Fruit fly (Drosophila melanogaster) whole organism, embryonic: ENCODE results near the gene asl.
A peak's percentile ranks its signal among the peaks of the same experiment; 100 is the strongest.

Source experiments
- Adf1 ChIP-seq: fragments of 200-800 bp; sonication (Bioruptor generic); IDR thresholded peaks from 2 replicates; pipeline ENCODE4 v1.3.6; 2022; ENCODE audit warnings: missing biosample characterization, missing genetic modification characterization
- CG1024 ChIP-seq: fragments of 200-800 bp; sonication (Bioruptor generic); IDR thresholded peaks from 2 replicates; pipeline ENCODE4 v1.3.6; 2022; ENCODE audit warnings: missing biosample characterization, missing genetic modification characterization
- CG10267 ChIP-seq: fragments of 200-800 bp; sonication (Bioruptor generic); optimal IDR thresholded peaks from 2 replicates; lab custom pipeline; 2018; ENCODE audit warnings: missing biosample characterization, mild to moderate bottlenecking, missing genetic modification characterization, moderate library complexity
- CG11560 ChIP-seq: fragments of 200-800 bp; sonication (Bioruptor generic); IDR thresholded peaks from 3 replicates; pipeline ENCODE4 v1.3.6; 2022; ENCODE audit warnings: missing biosample characterization, missing genetic modification characterization
- CG12299 ChIP-seq: fragments of 200-800 bp; sonication (Bioruptor generic); optimal IDR thresholded peaks from 2 replicates; lab custom pipeline; 2018; ENCODE audit warnings: missing biosample characterization, mild to moderate bottlenecking, missing genetic modification characterization
- CG15479 ChIP-seq: fragments of 200-800 bp; sonication (Bioruptor generic); optimal IDR thresholded peaks from 3 replicates; lab custom pipeline; 2019; ENCODE audit warnings: missing biosample characterization, mild to moderate bottlenecking, missing genetic modification characterization, moderate library complexity
- CG15514 ChIP-seq: fragments of 200-800 bp; sonication (Bioruptor generic); optimal IDR thresholded peaks from 3 replicates; lab custom pipeline; 2017; ENCODE audit warnings: missing biosample characterization, missing genetic modification characterization, mild to moderate bottlenecking, moderate library complexity, missing genetic modification reagents
- CG16815 ChIP-seq: fragments of 200-800 bp; sonication (Bioruptor generic); optimal IDR thresholded peaks from 3 replicates; lab custom pipeline; 2017; ENCODE audit warnings: missing biosample characterization, mild to moderate bottlenecking, missing genetic modification characterization
- CG17328 ChIP-seq: fragments of 200-800 bp; sonication (Bioruptor generic); IDR thresholded peaks from 2 replicates; pipeline ENCODE4 v1.3.6; 2022; ENCODE audit warnings: missing biosample characterization, missing genetic modification characterization
- CG17359 ChIP-seq: fragments of 200-800 bp; sonication (Bioruptor generic); optimal IDR thresholded peaks from 3 replicates; lab custom pipeline; 2018; ENCODE audit warnings: missing biosample characterization, mild to moderate bottlenecking, missing genetic modification characterization, moderate library complexity
- CG18262 ChIP-seq: fragments of 200-800 bp; optimal IDR thresholded peaks from 3 replicates; lab custom pipeline; 2019; ENCODE audit warnings: missing biosample characterization, mild to moderate bottlenecking, missing genetic modification characterization, moderate library complexity
- CG30431 ChIP-seq: fragments of 200-800 bp; sonication (Bioruptor generic); optimal IDR thresholded peaks from 2 replicates; lab custom pipeline; 2017; ENCODE audit warnings: missing biosample characterization, missing genetic modification characterization
- CG4282 ChIP-seq: fragments of 200-800 bp; sonication (Bioruptor generic); optimal IDR thresholded peaks from 2 replicates; lab custom pipeline; 2016; ENCODE audit warnings: missing biosample characterization, missing genetic modification characterization
- CG4707 ChIP-seq: fragments of 200-800 bp; sonication (Bioruptor generic); optimal IDR thresholded peaks from 2 replicates; lab custom pipeline; 2018; ENCODE audit warnings: missing biosample characterization, mild to moderate bottlenecking, missing genetic modification characterization, moderate library complexity
- CG6272 ChIP-seq: fragments of 200-800 bp; sonication (Bioruptor generic); IDR thresholded peaks from 2 replicates; pipeline ENCODE4 v1.3.6; 2022; ENCODE audit warnings: missing biosample characterization, missing genetic modification characterization
- CG6683 ChIP-seq: fragments of 200-800 bp; sonication (Bioruptor generic); optimal IDR thresholded peaks from 2 replicates; lab custom pipeline; 2017; ENCODE audit warnings: missing biosample characterization, mild to moderate bottlenecking, missing genetic modification characterization, missing genetic modification reagents
- CG8359 ChIP-seq: fragments of 200-800 bp; sonication (Bioruptor generic); optimal IDR thresholded peaks from 2 replicates; lab custom pipeline; 2017; ENCODE audit warnings: missing biosample characterization, mild to moderate bottlenecking, missing genetic modification characterization, borderline replicate concordance
- CoRest ChIP-seq: fragments of 200-800 bp; sonication (Bioruptor generic); optimal IDR thresholded peaks from 3 replicates; lab custom pipeline; 2018; ENCODE audit warnings: missing biosample characterization, mild to moderate bottlenecking, missing genetic modification characterization, moderate library complexity
- D19A ChIP-seq: fragments of 200-800 bp; optimal IDR thresholded peaks from 3 replicates; lab custom pipeline; 2019; ENCODE audit warnings: missing biosample characterization, mild to moderate bottlenecking, missing genetic modification characterization, moderate library complexity
- Dp ChIP-seq: fragments of 200-800 bp; sonication (Bioruptor generic); optimal IDR thresholded peaks from 2 replicates; lab custom pipeline; 2018; ENCODE audit warnings: missing biosample characterization, mild to moderate bottlenecking, missing genetic modification characterization, moderate library complexity
- Eip74EF ChIP-seq, 2 experiments: fragments of 200-800 bp in 1 of 2; fragments of >200 bp in 1 of 2; sonication (Bioruptor generic) in 1 of 2; optimal IDR thresholded peaks; 2 replicates each; lab custom pipeline; 2017 to 2019; ENCODE audit warnings: missing biosample characterization in 2 of 2, missing genetic modification characterization in 2 of 2, mild to moderate bottlenecking in 1 of 2, moderate library complexity in 1 of 2
- HLHmδ ChIP-seq: fragments of 200-800 bp; sonication (Bioruptor generic); optimal IDR thresholded peaks from 2 replicates; lab custom pipeline; 2018; ENCODE audit warnings: missing biosample characterization, mild to moderate bottlenecking, missing genetic modification characterization, moderate library complexity
- HmgD ChIP-seq: fragments of 200-800 bp; sonication (Bioruptor generic); optimal IDR thresholded peaks from 3 replicates; lab custom pipeline; 2016; ENCODE audit warnings: missing biosample characterization, missing genetic modification characterization
- Hmx ChIP-seq: fragments of 200-800 bp; sonication (Bioruptor generic); optimal IDR thresholded peaks from 2 replicates; lab custom pipeline; 2016; ENCODE audit warnings: missing biosample characterization, missing genetic modification characterization
- Kr ChIP-seq: fragments of 200-800 bp; sonication (Bioruptor generic); optimal IDR thresholded peaks from 2 replicates; lab custom pipeline; 2017; ENCODE audit warnings: missing biosample characterization, mild to moderate bottlenecking, missing genetic modification characterization
- Mad ChIP-seq: fragments of 200-800 bp; sonication (Bioruptor generic); optimal IDR thresholded peaks from 2 replicates; lab custom pipeline; 2016; ENCODE audit warnings: missing biosample characterization, missing genetic modification characterization
- Med ChIP-seq: fragments of 200-800 bp; sonication (Bioruptor generic); peaks from one replicate; lab custom pipeline; 2016; ENCODE audit warnings: missing biosample characterization, missing genetic modification characterization, mild to moderate bottlenecking, inconsistent platforms, moderate library complexity
- NC2β ChIP-seq: fragments of 200-800 bp; sonication (Bioruptor generic); optimal IDR thresholded peaks from 2 replicates; lab custom pipeline; 2016; ENCODE audit warnings: missing biosample characterization, missing genetic modification characterization
- Pdp1 ChIP-seq, 2 experiments: fragments of 200-800 bp; sonication (Bioruptor generic); optimal IDR thresholded peaks; 3 replicates each; lab custom pipeline; 2016; ENCODE audit warnings: missing biosample characterization in 2 of 2, missing genetic modification characterization in 2 of 2, mild to moderate bottlenecking in 1 of 2, moderate library complexity in 1 of 2
- Trl ChIP-seq, 3 experiments: fragments of >200 bp in 2 of 3; fragments of 200-800 bp in 1 of 3; sonication (Bioruptor generic) in 1 of 3; optimal IDR thresholded peaks; 2 replicates in 1 of 3; 3 replicates in 2 of 3; lab custom pipeline; 2016 to 2017; ENCODE audit warnings: missing biosample characterization in 1 of 3, missing genetic modification characterization in 1 of 3
- ab ChIP-seq: fragments of 200-800 bp; sonication (Bioruptor generic); optimal IDR thresholded peaks from 2 replicates; lab custom pipeline; 2016; ENCODE audit warnings: missing biosample characterization, missing genetic modification characterization
- ac ChIP-seq: fragments of 200-800 bp; sonication (Bioruptor generic); optimal IDR thresholded peaks from 3 replicates; lab custom pipeline; 2017; ENCODE audit warnings: missing biosample characterization, mild to moderate bottlenecking, missing genetic modification characterization
- al ChIP-seq: fragments of 200-800 bp; sonication (Bioruptor generic); IDR thresholded peaks from 2 replicates; pipeline ENCODE4 v1.3.6; 2022; ENCODE audit warnings: missing biosample characterization, missing genetic modification characterization
- dan ChIP-seq: fragments of 200-800 bp; sonication (Bioruptor generic); IDR thresholded peaks from 2 replicates; pipeline ENCODE4 v1.3.6; 2022; ENCODE audit warnings: missing biosample characterization, missing genetic modification characterization
- dm ChIP-seq: fragments of 200-800 bp; sonication (Bioruptor generic); optimal IDR thresholded peaks from 3 replicates; lab custom pipeline; 2016; ENCODE audit warnings: missing biosample characterization, missing genetic modification characterization
- en ChIP-seq: fragments of 200-800 bp; sonication (Bioruptor generic); optimal IDR thresholded peaks from 2 replicates; lab custom pipeline; 2016; ENCODE audit warnings: missing biosample characterization, missing genetic modification characterization
- lab ChIP-seq: fragments of 200-800 bp; sonication (Bioruptor generic); optimal IDR thresholded peaks from 3 replicates; lab custom pipeline; 2017; ENCODE audit warnings: missing biosample characterization, missing genetic modification characterization, mild to moderate bottlenecking, moderate library complexity, missing genetic modification reagents
- maf-S ChIP-seq: fragments of 200-800 bp; sonication (Bioruptor generic); optimal IDR thresholded peaks from 2 replicates; lab custom pipeline; 2016; ENCODE audit warnings: missing biosample characterization, missing genetic modification characterization
- nau ChIP-seq: fragments of 200-800 bp; sonication (Bioruptor generic); optimal IDR thresholded peaks from 3 replicates; lab custom pipeline; 2017; ENCODE audit warnings: missing biosample characterization, mild to moderate bottlenecking, missing genetic modification characterization, missing genetic modification reagents
- peb ChIP-seq: fragments of 200-800 bp; sonication (Bioruptor generic); IDR thresholded peaks from 2 replicates; pipeline ENCODE4 v1.3.6; 2022; ENCODE audit warnings: missing biosample characterization, missing genetic modification characterization
- ro ChIP-seq: fragments of 200-800 bp; sonication (Bioruptor generic); IDR thresholded peaks from 2 replicates; pipeline ENCODE4 v1.3.6; 2022; ENCODE audit warnings: missing biosample characterization, missing genetic modification characterization
- run ChIP-seq: fragments of 200-800 bp; sonication (Bioruptor generic); optimal IDR thresholded peaks from 3 replicates; lab custom pipeline; 2018; ENCODE audit warnings: missing biosample characterization, mild to moderate bottlenecking, missing genetic modification characterization
- sc ChIP-seq, 3 experiments: fragments of >200 bp in 2 of 3; fragments of 200-800 bp in 1 of 3; sonication (Bioruptor generic) in 1 of 3; optimal IDR thresholded peaks; 2 replicates in 2 of 3; 3 replicates in 1 of 3; lab custom pipeline; 2017; ENCODE audit warnings: mild to moderate bottlenecking in 1 of 3, missing biosample characterization in 1 of 3, missing genetic modification characterization in 1 of 3, missing genetic modification reagents in 1 of 3
- shn ChIP-seq: fragments of 200-800 bp; sonication (Bioruptor generic); optimal IDR thresholded peaks from 3 replicates; lab custom pipeline; 2016; ENCODE audit warnings: missing biosample characterization, missing genetic modification characterization
- sna ChIP-seq: fragments of 200-800 bp; sonication (Bioruptor generic); IDR thresholded peaks from 2 replicates; pipeline ENCODE4 v1.3.6; 2022; ENCODE audit warnings: missing biosample characterization, missing genetic modification characterization; ENCODE audit not compliant: partially characterized antibody
- sug ChIP-seq: fragments of 200-800 bp; optimal IDR thresholded peaks from 2 replicates; lab custom pipeline; 2019; ENCODE audit warnings: missing biosample characterization, mild to moderate bottlenecking, missing genetic modification characterization, moderate library complexity
- tll ChIP-seq, 2 experiments: fragments of 200-800 bp in 1 of 2; fragments of >200 bp in 1 of 2; sonication (Bioruptor generic) in 1 of 2; optimal IDR thresholded peaks; 2 replicates each; lab custom pipeline; 2017 to 2019; ENCODE audit warnings: missing biosample characterization in 2 of 2, missing genetic modification characterization in 2 of 2, mild to moderate bottlenecking in 1 of 2, moderate library complexity in 1 of 2
- unpg ChIP-seq: fragments of 200-800 bp; sonication (Bioruptor generic); optimal IDR thresholded peaks from 3 replicates; lab custom pipeline; 2018; ENCODE audit warnings: missing biosample characterization, mild to moderate bottlenecking, missing genetic modification characterization, moderate library complexity
- yki ChIP-seq: fragments of >200 bp; optimal IDR thresholded peaks from 3 replicates; lab custom pipeline; 2018

asl gene

DNA sequence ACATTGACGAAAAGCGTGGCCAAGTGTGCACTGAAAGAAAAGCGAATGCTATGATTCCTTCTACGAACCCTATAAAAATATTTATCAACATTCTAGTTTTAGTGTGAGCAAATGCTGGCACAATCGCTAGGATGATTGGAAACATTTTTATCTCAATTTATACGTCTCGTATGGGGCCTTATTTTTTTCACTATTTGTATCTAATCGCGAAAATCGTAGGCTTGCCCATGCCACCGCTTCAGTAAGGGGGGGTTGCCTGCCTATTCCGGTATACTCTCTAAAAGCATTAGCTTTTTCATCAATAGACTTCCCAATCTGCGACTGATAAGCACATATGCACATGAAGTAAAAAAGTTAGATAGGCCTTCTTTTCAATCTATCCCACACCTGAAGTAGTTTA, 40.7 kb downstream of the asl start (continued):
- TF ChIP-seq sna (no peak), HmgD (GFP tag; lab: Kevin White, UChicago) (no peak), maf-S (GFP tag; lab: Kevin White, UChicago) (peak; percentile 59), Trl (optimal IDR thresholded peaks at IDR 0.05; lab: Kevin White, UChicago) (no peak), Trl (GFP tag; optimal IDR thresholded peaks at IDR 0.05; lab: Kevin White, UChicago) (peak; percentile 37), sug (tag; lab: Kevin White, UChicago) (peak; percentile 95), dan (0 out of 2 replicates have a peak, but pooled peaks have one; percentile 26), CG4282 (GFP tag; lab: Kevin White, UChicago) (peak; percentile 53), ro (peak; percentile 36; the same call in 1 of the 2 replicates), CG16815 (GFP tag; lab: Kevin White, UChicago) (peak; percentile 46), CG6272 (GFP tag; lab: Robert Waterston, UW) (peak; percentile 84), CG8359 (GFP tag; lab: Kevin White, UChicago) (peak; percentile 5), Hmx (GFP tag; lab: Kevin White, UChicago) (no peak), Dp (GFP tag; lab: Kevin White, UChicago) (no peak), Adf1 (GFP tag; lab: Robert Waterston, UW) (peak; percentile 67), dm (GFP tag; lab: Kevin White, UChicago) (peak; percentile 39), Med (GFP tag; lab: Kevin White, UChicago) (peak; percentile 98), CG1024 (GFP tag; lab: Robert Waterston, UW) (peak; percentile 76), CG18262 (tag; lab: Kevin White, UChicago) (peak; percentile 72), CG12299 (peak; percentile 11), ab (no peak), CG15514 (GFP tag; lab: Kevin White, UChicago) (peak; percentile 80), unpg (GFP tag; lab: Kevin White, UChicago) (peak; percentile 82), al (peak; percentile 70), CG10267 (peak; percentile 50), D19A (peak; percentile 60), nau (GFP tag; lab: Kevin White, UChicago) (no peak), tll (GFP tag; optimal IDR thresholded peaks at IDR 0.05; lab: Kevin White, UChicago) (no peak), CG4707 (GFP tag; lab: Kevin White, UChicago) (peak; percentile 19), CG15479 (GFP tag; lab: Kevin White, UChicago) (no peak), Mad (GFP tag; lab: Kevin White, UChicago) (peak; percentile 80), ac (no peak), NC2β (GFP tag; lab: Kevin White, UChicago) (peak; percentile 63), Pdp1 (GFP tag; optimal IDR thresholded peaks at IDR 0.05; lab: Kevin White, UChicago) (peak; percentile 74 to 78), CG30431 (GFP tag; lab: Kevin White, UChicago) (peak; percentile 54), en (GFP tag; lab: Kevin White, UChicago) (peak; percentile 60), HLHmδ (no peak), CG6683 (peak; percentile 59), peb (GFP tag; lab: Robert Waterston, UW) (peak; percentile 79), CG11560 (tag; lab: Robert Waterston, UW) (peak; percentile 55; the same call in 1 of the 3 replicates), CoRest (peak; percentile 81), Kr (no peak), yki (no peak), sc (optimal IDR thresholded peaks at IDR 0.05; lab: Kevin White, UChicago) (no peak), sc (GFP tag; optimal IDR thresholded peaks at IDR 0.05; lab: Kevin White, UChicago) (peak; percentile 74), Eip74EF (GFP tag; optimal IDR thresholded peaks at IDR 0.05; lab: Kevin White, UChicago) (peak in 1 of 2 experiments; percentile 59), shn (GFP tag; lab: Kevin White, UChicago) (peak; percentile 71), lab (GFP tag; lab: Kevin White, UChicago) (peak; percentile 93), CG17328 (peak; percentile 80), run (tag; lab: Kevin White, UChicago) (peak; percentile 41), CG17359 (tag; lab: Kevin White, UChicago) (peak; percentile 90)
